Worm (Caenorhabditis elegans): ENCODE data around the gene cyp-35A2.

DNA sequence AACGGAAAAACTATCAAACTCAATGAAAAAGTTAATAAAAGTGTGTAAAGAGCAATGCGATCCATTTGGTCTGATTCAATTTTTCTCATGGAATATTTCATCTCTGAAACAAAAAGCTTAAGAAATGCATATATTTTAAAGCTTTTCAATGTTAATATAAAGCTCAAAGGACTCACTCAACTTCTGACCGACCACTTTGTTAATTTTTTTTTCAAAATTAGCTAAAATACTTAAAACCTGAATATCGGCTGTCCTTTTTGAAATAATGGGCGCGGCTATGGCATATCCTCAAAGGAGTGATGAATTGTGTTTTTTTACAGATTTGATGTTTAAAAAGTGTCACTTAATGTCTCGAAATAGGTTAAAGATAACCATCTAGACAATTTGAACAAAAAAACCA, 25.8 kb upstream of the cyp-35A2 start, which contains the start of gene C02H6.1:
- TF ChIP-seq him-1 (tag; optimal IDR thresholded peaks at IDR 0.05) (no peak), W03F9.2 (tag; optimal IDR thresholded peaks at IDR 0.05) (no peak), dao-5 (tag; optimal IDR thresholded peaks at IDR 0.05) (no peak)
